Worm (Caenorhabditis elegans) whole organism, young adult: ENCODE measurements around the gene Y108G3AL.2.

Experiments used
- B0019.2 ChIP-seq: fragments of 200-800 bp; sonication (Bioruptor generic); conservative IDR thresholded peaks from 2 replicates; pipeline ENCODE4 v1.3.6; 2022; ENCODE audit warnings: missing genetic modification reagents, missing genetic modification characterization, missing compliant biosample characterization
- Y53F4B.3 ChIP-seq: fragments of 200-800 bp; sonication (Bioruptor generic); IDR thresholded peaks from 2 replicates; pipeline ENCODE4 v1.3.6; 2022; ENCODE audit warnings: missing genetic modification reagents, missing genetic modification characterization, missing compliant biosample characterization
- Y95B8A.8 ChIP-seq: fragments of 200-800 bp; sonication (Bioruptor generic); IDR thresholded peaks from 2 replicates; pipeline ENCODE4 v1.3.6; 2022; ENCODE audit warnings: missing genetic modification reagents, missing genetic modification characterization, missing compliant biosample characterization
- bed-2 ChIP-seq: fragments of 200-800 bp; sonication (Bioruptor generic); IDR thresholded peaks from 2 replicates; pipeline ENCODE4 v1.3.6; 2022; ENCODE audit warnings: missing genetic modification reagents, missing genetic modification characterization, missing compliant biosample characterization
- ceh-27 ChIP-seq: fragments of 200-800 bp; sonication (Bioruptor generic); optimal IDR thresholded peaks from 2 replicates; lab custom pipeline; 2018; ENCODE audit warnings: mild to moderate bottlenecking, missing genetic modification characterization, moderate library complexity, missing compliant biosample characterization
- ceh-58 ChIP-seq: fragments of 200-800 bp; sonication (Bioruptor generic); IDR thresholded peaks from 2 replicates; pipeline ENCODE4 v1.3.6; 2022; ENCODE audit warnings: missing genetic modification characterization, missing compliant biosample characterization
- efl-1 ChIP-seq: fragments of 150-350 bp; optimal IDR thresholded peaks from 2 replicates; lab custom pipeline; 2014; ENCODE audit warnings: missing biosample characterization, missing genetic modification reagents, missing genetic modification characterization
- nfya-1 ChIP-seq: sonication (generic microtip); optimal IDR thresholded peaks from 2 replicates; lab custom pipeline; 2017; ENCODE audit warnings: antibody characterized with exemption, missing compliant biosample characterization, missing genetic modification characterization, borderline replicate concordance; ENCODE audit not compliant: insufficient read depth
- nfyb-1 ChIP-seq: fragments of 200-800 bp; sonication (Bioruptor generic); IDR thresholded peaks from 2 replicates; pipeline ENCODE4 v1.3.6; 2022; ENCODE audit warnings: missing genetic modification reagents, missing genetic modification characterization, missing compliant biosample characterization
- nhr-90 ChIP-seq: sonication (generic microtip); optimal IDR thresholded peaks from 2 replicates; lab custom pipeline; 2016; ENCODE audit warnings: missing genotype, mild to moderate bottlenecking, missing genetic modification characterization, missing compliant biosample characterization
- sea-2 ChIP-seq: fragments of 200-800 bp; sonication (Bioruptor generic); IDR thresholded peaks from 2 replicates; pipeline ENCODE4 v1.3.6; 2022; ENCODE audit warnings: missing genetic modification characterization, missing compliant biosample characterization
- unc-62 ChIP-seq: fragments of 150-350 bp; optimal IDR thresholded peaks from 2 replicates; lab custom pipeline; 2014; ENCODE audit warnings: missing biosample characterization, missing genetic modification reagents, missing genetic modification characterization

DNA sequence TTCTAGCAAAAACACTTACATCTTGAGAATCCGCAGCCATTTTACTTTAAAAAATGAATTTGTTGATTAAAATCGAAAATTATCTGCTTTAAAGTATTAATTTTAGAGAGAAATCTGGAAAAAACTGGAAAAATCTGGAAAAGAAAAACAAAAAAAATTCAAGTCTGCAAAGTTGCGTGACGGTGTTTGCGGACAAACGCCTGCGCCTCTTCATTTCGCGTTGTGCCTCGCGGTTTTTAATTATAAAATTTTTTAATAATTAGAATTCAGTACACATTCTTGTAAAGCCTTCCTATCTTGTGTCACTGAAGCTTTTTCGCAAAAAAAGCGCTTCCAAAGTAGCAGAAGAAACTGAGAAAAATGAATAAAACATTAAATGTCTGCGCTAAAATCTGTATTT, 40.2 kb upstream of the Y108G3AL.2 start, which contains the start of gene W03F9.1:
- TF ChIP-seq bed-2 (GFP tag; lab: Robert Waterston, UW): no peak
- no peak for TF ChIP-seq Y53F4B.3 (GFP tag; lab: Robert Waterston, UW)
- no peak for TF ChIP-seq unc-62
- no peak for TF ChIP-seq nfya-1 (tag; lab: Kevin White, UChicago)
- TF ChIP-seq Y95B8A.8 (GFP tag; lab: Robert Waterston, UW): peak; percentile 71; the same call in 1 of the 2 replicates
- TF ChIP-seq nfyb-1 (GFP tag; lab: Robert Waterston, UW): no peak
- no peak for TF ChIP-seq ceh-58 (GFP tag; lab: Robert Waterston, UW)
- no peak for TF ChIP-seq nhr-90
- no peak for TF ChIP-seq ceh-27
- TF ChIP-seq sea-2 (GFP tag; lab: Robert Waterston, UW): no peak
- TF ChIP-seq B0019.2: 0 out of 2 replicates have a peak, but pooled peaks have one; percentile 18
- peak; percentile 42 for TF ChIP-seq efl-1
